Worm (Caenorhabditis elegans) whole organism, L2 larva: Measurements from ENCODE around the gene C03H12.1.
A peak's percentile ranks its signal among the peaks of the same experiment; 100 is the strongest.

Experiments used
- F13H6.1 ChIP-seq: sonication (generic microtip); optimal IDR thresholded peaks from 2 replicates; lab custom pipeline; 2016; ENCODE audit warnings: missing genetic modification characterization, missing compliant biosample characterization
- R02D3.7 ChIP-seq: fragments of 150-350 bp; optimal IDR thresholded peaks from 2 replicates; lab custom pipeline; 2014; ENCODE audit warnings: missing biosample characterization, missing genetic modification characterization
- ZK546.5 ChIP-seq: sonication (generic microtip); optimal IDR thresholded peaks from 2 replicates; lab custom pipeline; 2017; ENCODE audit warnings: missing biosample characterization, missing genetic modification characterization
- alr-1 ChIP-seq: fragments of 150-350 bp; optimal IDR thresholded peaks from 2 replicates; lab custom pipeline; 2014; ENCODE audit warnings: missing biosample characterization, missing genetic modification characterization
- blmp-1 ChIP-seq: sonication (generic microtip); optimal IDR thresholded peaks from 2 replicates; lab custom pipeline; 2017; ENCODE audit warnings: missing genetic modification characterization, mild to moderate bottlenecking, missing compliant biosample characterization, antibody characterized with exemption, moderate library complexity; ENCODE audit not compliant: insufficient read depth
- ceh-16 ChIP-seq: fragments of 150-350 bp; optimal IDR thresholded peaks from 2 replicates; lab custom pipeline; 2014; ENCODE audit warnings: missing biosample characterization, missing genetic modification characterization
- ceh-82 ChIP-seq: fragments of 150-350 bp; optimal IDR thresholded peaks from 2 replicates; lab custom pipeline; 2014; ENCODE audit warnings: missing biosample characterization, missing genetic modification characterization
- crh-2 ChIP-seq: sonication (generic microtip); optimal IDR thresholded peaks from 2 replicates; lab custom pipeline; 2017; ENCODE audit warnings: missing biosample characterization, missing genetic modification characterization
- egl-27 ChIP-seq: sonication (generic microtip); optimal IDR thresholded peaks from 3 replicates; lab custom pipeline; 2017; ENCODE audit warnings: missing biosample characterization, missing genetic modification reagents, missing genetic modification characterization
- fos-1 ChIP-seq: fragments of 150-350 bp; optimal IDR thresholded peaks from 2 replicates; lab custom pipeline; 2014; ENCODE audit warnings: missing biosample characterization, missing genetic modification characterization
- gmeb-1 ChIP-seq: fragments of 150-350 bp; optimal IDR thresholded peaks from 2 replicates; lab custom pipeline; 2014; ENCODE audit warnings: missing biosample characterization, missing genetic modification characterization
- lin-13 ChIP-seq: fragments of 150-350 bp; optimal IDR thresholded peaks from 2 replicates; lab custom pipeline; 2014; ENCODE audit warnings: missing biosample characterization, missing genetic modification reagents, missing genetic modification characterization
- lin-39 ChIP-seq: fragments of 150-350 bp; optimal IDR thresholded peaks from 2 replicates; lab custom pipeline; 2014; ENCODE audit warnings: missing biosample characterization, missing genetic modification reagents, missing genetic modification characterization
- lsy-2 ChIP-seq, 2 experiments: fragments of 150-350 bp in 1 of 2; sonication (generic microtip) in 1 of 2; optimal IDR thresholded peaks; 2 replicates each; lab custom pipeline; 2014 to 2017; ENCODE audit warnings: missing biosample characterization in 2 of 2, missing genetic modification characterization in 2 of 2
- mbf-1 ChIP-seq: sonication (generic microtip); optimal IDR thresholded peaks from 2 replicates; lab custom pipeline; 2017; ENCODE audit warnings: missing biosample characterization, missing genetic modification characterization
- mdl-1 ChIP-seq, 2 experiments: fragments of 150-350 bp in 1 of 2; sonication (generic microtip) in 1 of 2; optimal IDR thresholded peaks; 2 replicates each; lab custom pipeline; 2017; ENCODE audit warnings: missing biosample characterization in 2 of 2, missing genetic modification characterization in 2 of 2
- nhr-10 ChIP-seq: sonication (generic microtip); optimal IDR thresholded peaks from 2 replicates; lab custom pipeline; 2017; ENCODE audit warnings: missing biosample characterization, missing genetic modification characterization
- nhr-11 ChIP-seq: fragments of 150-350 bp; optimal IDR thresholded peaks from 2 replicates; lab custom pipeline; 2014; ENCODE audit warnings: missing biosample characterization, missing genetic modification characterization
- nhr-129 ChIP-seq: fragments of 150-350 bp; optimal IDR thresholded peaks from 2 replicates; lab custom pipeline; 2014; ENCODE audit warnings: missing biosample characterization, missing genetic modification characterization
- nhr-21 ChIP-seq: fragments of 150-350 bp; optimal IDR thresholded peaks from 2 replicates; lab custom pipeline; 2014; ENCODE audit warnings: missing biosample characterization, missing genetic modification characterization
- nhr-23 ChIP-seq: fragments of 150-350 bp; optimal IDR thresholded peaks from 2 replicates; lab custom pipeline; 2014; ENCODE audit warnings: missing biosample characterization, missing genetic modification reagents, missing genetic modification characterization
- nhr-237 ChIP-seq: fragments of 150-350 bp; optimal IDR thresholded peaks from 2 replicates; lab custom pipeline; 2014; ENCODE audit warnings: missing biosample characterization, missing genetic modification characterization
- nhr-25 ChIP-seq: fragments of 150-350 bp; sonication (generic microtip); optimal IDR thresholded peaks from 3 replicates; lab custom pipeline; 2014; ENCODE audit warnings: missing biosample characterization, missing genetic modification characterization
- nhr-77 ChIP-seq: fragments of 150-350 bp; optimal IDR thresholded peaks from 2 replicates; lab custom pipeline; 2014; ENCODE audit warnings: missing biosample characterization, missing genetic modification characterization
- peb-1 ChIP-seq: fragments of 150-350 bp; optimal IDR thresholded peaks from 2 replicates; lab custom pipeline; 2014; ENCODE audit warnings: missing biosample characterization, missing genetic modification characterization
- skn-1 ChIP-seq: sonication (generic microtip); optimal IDR thresholded peaks from 2 replicates; lab custom pipeline; 2017; ENCODE audit warnings: missing biosample characterization, missing genetic modification characterization
- sma-3 ChIP-seq: sonication (generic microtip); optimal IDR thresholded peaks from 2 replicates; lab custom pipeline; 2016; ENCODE audit warnings: missing genetic modification reagents, missing genetic modification characterization, missing compliant biosample characterization
- sma-9 ChIP-seq, 2 experiments: fragments of 150-350 bp in 1 of 2; sonication (generic microtip) in 1 of 2; optimal IDR thresholded peaks; 2 replicates each; lab custom pipeline; 2014 to 2016; ENCODE audit warnings: missing genetic modification characterization in 2 of 2, mild to moderate bottlenecking in 1 of 2, missing biosample characterization in 1 of 2, missing compliant biosample characterization in 1 of 2, missing genetic modification reagents in 1 of 2, moderate library complexity in 1 of 2
- unc-39 ChIP-seq: fragments of 150-350 bp; optimal IDR thresholded peaks from 2 replicates; lab custom pipeline; 2014; ENCODE audit warnings: missing biosample characterization, missing genetic modification characterization
- unc-55 ChIP-seq: fragments of 150-350 bp; sonication (generic microtip); optimal IDR thresholded peaks from 3 replicates; lab custom pipeline; 2014; ENCODE audit warnings: missing biosample characterization, missing genetic modification reagents, missing genetic modification characterization
- ztf-1 ChIP-seq: fragments of 200-800 bp; sonication (Bioruptor generic); conservative IDR thresholded peaks from 2 replicates; pipeline ENCODE4 v1.3.6; 2022; ENCODE audit warnings: missing genetic modification characterization, missing compliant biosample characterization
- ztf-4 ChIP-seq: fragments of 150-350 bp; optimal IDR thresholded peaks from 2 replicates; lab custom pipeline; 2014; ENCODE audit warnings: missing biosample characterization, missing genetic modification characterization

The C03H12.1 gene

DNA sequence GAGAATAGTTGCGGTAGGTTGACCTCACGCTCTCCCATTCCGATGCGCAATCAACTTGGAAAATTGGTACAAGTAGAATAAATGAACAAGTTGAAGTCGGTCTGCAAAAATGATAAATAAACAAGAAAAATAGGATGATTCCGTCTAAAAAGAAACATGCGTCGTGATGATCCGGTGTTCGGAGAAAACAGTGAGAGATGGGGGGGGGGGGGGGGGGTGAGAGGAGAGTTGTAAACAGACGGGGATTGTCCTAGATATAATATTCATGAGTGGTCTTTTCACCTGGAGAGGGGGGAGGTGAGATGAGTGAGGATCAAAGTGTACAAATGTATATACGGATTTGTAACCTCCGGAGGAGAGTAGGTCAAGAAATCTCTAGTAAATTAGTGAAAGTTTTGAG is 13.6 kb upstream of the C03H12.1 start, which contains the start of gene F59D12.2:
Gene F59D12.2, minus strand, starts transcription at position 101 of the 400 bp plus-strand sequence.
- no peak for TF ChIP-seq ztf-4 (tag; lab: Kevin White, UChicago)
- TF ChIP-seq, all 48 proteins: peak for 0

DNA sequence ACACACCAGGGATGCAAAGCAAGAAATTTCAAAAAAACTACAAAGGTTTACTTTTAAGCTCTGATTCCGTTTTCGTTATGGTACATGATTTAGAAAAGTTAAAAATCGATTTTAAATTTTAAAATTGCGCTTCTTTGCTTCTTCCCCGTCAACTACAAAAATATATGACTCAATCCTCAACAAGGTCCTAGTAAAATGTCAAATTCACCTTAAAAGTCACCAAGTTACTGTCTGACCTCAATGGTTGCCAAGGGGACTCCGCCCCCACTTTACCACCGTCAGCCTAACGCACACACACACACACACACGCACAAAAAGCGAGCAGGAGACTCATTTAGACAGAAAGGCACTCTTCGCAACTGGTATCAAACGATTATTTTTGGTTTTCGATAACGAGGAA is 7.9 kb upstream of the C03H12.1 start, which contains the start of gene gpn-1:
Gene gpn-1, plus strand, starts transcription at position 301 of the 400 bp plus-strand sequence.
- TF ChIP-seq mbf-1 (tag; lab: Kevin White, UChicago) (no peak), egl-27 (no peak), nhr-10 (tag; lab: Kevin White, UChicago) (no peak), skn-1 (tag; lab: Kevin White, UChicago) (no peak), F13H6.1 (tag; lab: Kevin White, UChicago) (no peak), crh-2 (tag; lab: Kevin White, UChicago) (no peak), nhr-21 (tag; lab: Kevin White, UChicago) (no peak), mdl-1 (tag; optimal IDR thresholded peaks at IDR 0.05; lab: Kevin White, UChicago) (no peak), nhr-77 (tag; lab: Kevin White, UChicago) (no peak), sma-3 (GFP tag; lab: Kevin White, UChicago) (no peak), ztf-4 (tag; lab: Kevin White, UChicago) (no peak), ZK546.5 (no peak), ztf-1 (GFP tag; lab: Robert Waterston, UW) (no peak), unc-39 (tag; lab: Kevin White, UChicago) (no peak), nhr-237 (no peak), nhr-11 (tag; lab: Kevin White, UChicago) (no peak)

- no peak for TF ChIP-seq fos-1
- TF ChIP-seq R02D3.7 (tag; lab: Kevin White, UChicago) = no peak
- no peak for TF ChIP-seq ceh-82
- no peak for TF ChIP-seq ceh-16 (tag; lab: Kevin White, UChicago)
- TF ChIP-seq unc-39 (tag; lab: Kevin White, UChicago) = no peak
- no peak for TF ChIP-seq nhr-23 (tag; lab: Kevin White, UChicago)
- TF ChIP-seq peb-1 (tag; lab: Kevin White, UChicago) = no peak
- TF ChIP-seq lin-13 (GFP tag; lab: Kevin White, UChicago) = no peak
These were observed 4.2 kb downstream of the C03H12.1 start for ce11 chrX:15693466-15693865.

- no peak for TF ChIP-seq nhr-23 (tag; lab: Kevin White, UChicago)
- no peak for TF ChIP-seq ZK546.5
These were observed 7.2 kb downstream of the C03H12.1 start, which contains the start of gene ZK662.2 for ce11 chrX:15696400-15696799. Gene ZK662.2 (plus strand): TSS chrX:15696700.

- TF ChIP-seq nhr-129 (tag; lab: Kevin White, UChicago) (peak; percentile 42), alr-1 (tag; lab: Kevin White, UChicago) (no peak), F13H6.1 (tag; lab: Kevin White, UChicago) (peak; percentile 13), lin-39 (no peak), unc-55 (GFP tag; lab: Kevin White, UChicago) (no peak), lsy-2 (tag; optimal IDR thresholded peaks at IDR 0.05; lab: Kevin White, UChicago) (no peak), nhr-25 (tag; lab: Kevin White, UChicago) (peak; percentile 19), lin-13 (GFP tag; lab: Kevin White, UChicago) (no peak), fos-1 (peak; percentile 7), ztf-1 (GFP tag; lab: Robert Waterston, UW) (no peak), R02D3.7 (tag; lab: Kevin White, UChicago) (no peak), sma-3 (GFP tag; lab: Kevin White, UChicago) (peak; percentile 60), blmp-1 (tag; lab: Kevin White, UChicago) (no peak), sma-9 (GFP tag; optimal IDR thresholded peaks at IDR 0.05; lab: Kevin White, UChicago) (peak; percentile 65), sma-9 (tag; optimal IDR thresholded peaks at IDR 0.05; lab: Kevin White, UChicago) (no peak), gmeb-1 (tag; lab: Kevin White, UChicago) (peak; percentile 51)
These were observed 11.0 kb downstream of the C03H12.1 start for ce11 chrX:15700220-15700619.
